Worm (Caenorhabditis elegans) whole organism, L3 larva: ENCODE data around the gene exos-4.1.

Experiments
- ama-1 ChIP-seq: fragments of 150-350 bp; optimal IDR thresholded peaks from 2 replicates; lab custom pipeline; 2018
- nhr-25 ChIP-seq: sonication (generic microtip); optimal IDR thresholded peaks from 2 replicates; lab custom pipeline; 2017; ENCODE audit warnings: missing biosample characterization, missing genetic modification characterization
- nhr-43 ChIP-seq: sonication (generic microtip); optimal IDR thresholded peaks from 2 replicates; lab custom pipeline; 2016; ENCODE audit warnings: mild to moderate bottlenecking, missing genetic modification characterization, missing compliant biosample characterization; ENCODE audit not compliant: poor library complexity, severe bottlenecking
- pha-4 ChIP-seq: fragments of 150-350 bp; optimal IDR thresholded peaks from 2 replicates; lab custom pipeline; 2014; ENCODE audit warnings: missing biosample characterization, missing genetic modification reagents, missing genetic modification characterization
- snpc-4 ChIP-seq: fragments of 150-350 bp; optimal IDR thresholded peaks from 2 replicates; lab custom pipeline; 2014; ENCODE audit warnings: missing biosample characterization, missing genetic modification characterization
- zag-1 ChIP-seq: fragments of 150-350 bp; optimal IDR thresholded peaks from 2 replicates; lab custom pipeline; 2014; ENCODE audit warnings: missing biosample characterization, missing genetic modification characterization

ce11 chrIV:13121396-13121795 is 22.6 kb downstream of the exos-4.1 start:
- TF ChIP-seq ama-1: no peak
- TF ChIP-seq pha-4 (tag; lab: Kevin White, UChicago): no peak
- TF ChIP-seq snpc-4 (tag; lab: Kevin White, UChicago): no peak
- no peak for TF ChIP-seq nhr-43 (tag; lab: Kevin White, UChicago)
- TF ChIP-seq zag-1 (tag; lab: Kevin White, UChicago): no peak
- no peak for TF ChIP-seq nhr-25 (tag; lab: Kevin White, UChicago)
